Fruit fly (Drosophila melanogaster) whole organism, pupa: ENCODE results near the gene CG10479.

Experiments used
- CG12605 ChIP-seq: fragments of 200-800 bp; sonication (Bioruptor generic); IDR thresholded peaks from 2 replicates; pipeline ENCODE4 v1.3.6; 2022; ENCODE audit warnings: missing biosample characterization, missing genetic modification characterization
- CG13204 ChIP-seq: fragments of 200-800 bp; sonication (Bioruptor generic); optimal IDR thresholded peaks from 2 replicates; lab custom pipeline; 2018; ENCODE audit warnings: missing biosample characterization, mild to moderate bottlenecking, missing genetic modification characterization, moderate library complexity
- CG15710 ChIP-seq: fragments of 200-800 bp; sonication (Bioruptor generic); optimal IDR thresholded peaks from 2 replicates; lab custom pipeline; 2018; ENCODE audit warnings: missing biosample characterization, mild to moderate bottlenecking, missing genetic modification characterization, moderate library complexity
- CG17806 ChIP-seq: fragments of 200-800 bp; sonication (Bioruptor generic); optimal IDR thresholded peaks from 2 replicates; lab custom pipeline; 2018; ENCODE audit warnings: missing biosample characterization, mild to moderate bottlenecking, missing genetic modification characterization, moderate library complexity
- CG32121 ChIP-seq: fragments of 200-800 bp; sonication (Bioruptor generic); IDR thresholded peaks from 2 replicates; pipeline ENCODE4 v1.3.6; 2022; ENCODE audit warnings: missing biosample characterization, missing genetic modification characterization
- CG4496 ChIP-seq: fragments of 200-800 bp; sonication (Bioruptor generic); IDR thresholded peaks from 3 replicates; pipeline ENCODE4 v1.3.6; 2022; ENCODE audit warnings: missing biosample characterization, missing genetic modification characterization
- CG8159 ChIP-seq: fragments of 200-800 bp; sonication (Bioruptor generic); optimal IDR thresholded peaks from 3 replicates; lab custom pipeline; 2018; ENCODE audit warnings: missing biosample characterization, mild to moderate bottlenecking, missing genetic modification characterization, moderate library complexity
- CG8301 ChIP-seq: fragments of 200-800 bp; sonication (Bioruptor generic); optimal IDR thresholded peaks from 2 replicates; lab custom pipeline; 2018; ENCODE audit warnings: missing biosample characterization, mild to moderate bottlenecking, missing genetic modification characterization
- EcR ChIP-seq: fragments of 200-800 bp; sonication (Bioruptor generic); optimal IDR thresholded peaks from 3 replicates; lab custom pipeline; 2019; ENCODE audit warnings: missing biosample characterization, missing genetic modification characterization, mild to moderate bottlenecking, moderate library complexity, missing genetic modification reagents
- Ets98B ChIP-seq: fragments of 200-800 bp; sonication (Bioruptor generic); IDR thresholded peaks from 2 replicates; pipeline ENCODE4 v1.3.6; 2022; ENCODE audit warnings: missing biosample characterization, missing genetic modification characterization
- Pif1A ChIP-seq: fragments of 200-800 bp; sonication (Bioruptor generic); optimal IDR thresholded peaks from 3 replicates; lab custom pipeline; 2016; ENCODE audit warnings: missing biosample characterization, missing genetic modification characterization
- gl ChIP-seq: fragments of 200-800 bp; sonication (Bioruptor generic); optimal IDR thresholded peaks from 2 replicates; lab custom pipeline; 2018; ENCODE audit warnings: missing biosample characterization, mild to moderate bottlenecking, missing genetic modification characterization
- rn ChIP-seq: fragments of 200-800 bp; sonication (Bioruptor generic); IDR thresholded peaks from 2 replicates; pipeline ENCODE4 v1.3.6; 2022; ENCODE audit warnings: missing biosample characterization, missing genetic modification characterization

DNA sequence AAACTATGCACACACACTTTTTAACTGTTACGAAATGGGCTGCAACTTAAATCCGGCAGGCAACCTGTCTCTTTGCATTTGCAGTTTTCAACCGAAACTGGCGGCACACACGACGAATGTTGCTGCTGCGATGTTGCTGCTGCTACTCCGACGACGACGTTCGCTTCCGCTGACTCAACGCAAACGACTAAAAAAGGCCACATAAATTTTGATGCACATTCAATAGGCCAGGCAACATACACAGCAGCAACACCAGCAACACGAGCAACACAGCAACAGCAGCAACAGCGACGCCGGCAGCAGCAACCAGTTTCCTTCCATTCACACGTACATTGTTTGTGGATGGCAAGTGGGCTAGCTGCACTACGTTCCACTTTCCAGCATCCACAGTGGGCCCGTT, 25.3 kb downstream of the CG10479 start, which contains the start of gene Egfrap:
- TF ChIP-seq CG13204 (GFP tag; lab: Kevin White, UChicago) (peak; percentile 36), CG17806 (tag; lab: Kevin White, UChicago) (no peak), Pif1A (GFP tag; lab: Kevin White, UChicago) (no peak), CG8159 (tag; lab: Kevin White, UChicago) (no peak), EcR (GFP tag; lab: Kevin White, UChicago) (peak; percentile 14), rn (GFP tag; lab: Robert Waterston, UW) (no peak), CG12605 (GFP tag; lab: Robert Waterston, UW) (no peak), gl (no peak), CG4496 (GFP tag; lab: Robert Waterston, UW) (peak; percentile 50; the same call in 1 of the 3 replicates), CG8301 (no peak), Ets98B (GFP tag; lab: Robert Waterston, UW) (peak; percentile 51; the same call in 1 of the 2 replicates), CG32121 (GFP tag; lab: Robert Waterston, UW) (no peak), CG15710 (no peak)
